Fruit fly (Drosophila melanogaster) whole organism, embryonic: ENCODE data around the gene CG11560.
A peak's percentile ranks its signal among the peaks of the same experiment; 100 is the strongest.

Experiments
- Abd-B ChIP-seq: fragments of 200-800 bp; sonication (Bioruptor generic); optimal IDR thresholded peaks from 2 replicates; lab custom pipeline; 2018; ENCODE audit warnings: missing biosample characterization, mild to moderate bottlenecking, missing genetic modification characterization, moderate library complexity
- Ada2b ChIP-seq: fragments of 200-800 bp; sonication (Bioruptor generic); IDR thresholded peaks from 2 replicates; pipeline ENCODE4 v1.3.6; 2022; ENCODE audit warnings: missing biosample characterization, missing genetic modification characterization
- Awh ChIP-seq: fragments of 200-800 bp; sonication (Bioruptor generic); IDR thresholded peaks from 2 replicates; pipeline ENCODE4, ENCODE4 v1.3.6; 2022; ENCODE audit warnings: missing biosample characterization, missing genetic modification characterization
- B-H1 ChIP-seq: fragments of 200-800 bp; sonication (Bioruptor generic); IDR thresholded peaks from 3 replicates; pipeline ENCODE4 v1.3.6; 2022; ENCODE audit warnings: missing biosample characterization, missing genetic modification characterization
- B-H2 ChIP-seq: fragments of 200-800 bp; sonication (Bioruptor generic); optimal IDR thresholded peaks from 2 replicates; lab custom pipeline; 2018; ENCODE audit warnings: missing biosample characterization, mild to moderate bottlenecking, missing genetic modification characterization
- CG10274 ChIP-seq: fragments of 200-800 bp; sonication (Bioruptor generic); optimal IDR thresholded peaks from 3 replicates; lab custom pipeline; 2017; ENCODE audit warnings: missing biosample characterization, mild to moderate bottlenecking, missing genetic modification characterization
- CG12659 ChIP-seq: fragments of 200-800 bp; sonication (Bioruptor generic); optimal IDR thresholded peaks from 3 replicates; lab custom pipeline; 2017; ENCODE audit warnings: mild to moderate bottlenecking, missing biosample characterization, missing genetic modification reagents, missing genetic modification characterization
- CG12942 ChIP-seq: fragments of 200-800 bp; sonication (Bioruptor generic); optimal IDR thresholded peaks from 3 replicates; lab custom pipeline; 2016; ENCODE audit warnings: missing biosample characterization, missing genetic modification characterization
- CG13287 ChIP-seq: fragments of 200-800 bp; sonication (Bioruptor generic); IDR thresholded peaks from 2 replicates; pipeline ENCODE4 v1.3.6; 2022; ENCODE audit warnings: missing biosample characterization, missing genetic modification characterization; ENCODE audit not compliant: partially characterized antibody
- CG15479 ChIP-seq: fragments of 200-800 bp; sonication (Bioruptor generic); optimal IDR thresholded peaks from 3 replicates; lab custom pipeline; 2019; ENCODE audit warnings: missing biosample characterization, mild to moderate bottlenecking, missing genetic modification characterization, moderate library complexity
- CG16815 ChIP-seq: fragments of 200-800 bp; sonication (Bioruptor generic); optimal IDR thresholded peaks from 3 replicates; lab custom pipeline; 2017; ENCODE audit warnings: missing biosample characterization, mild to moderate bottlenecking, missing genetic modification characterization
- CG17186 ChIP-seq: fragments of 200-800 bp; sonication (Bioruptor generic); optimal IDR thresholded peaks from 3 replicates; lab custom pipeline; 2017; ENCODE audit warnings: missing biosample characterization, missing genetic modification reagents, missing genetic modification characterization
- CG18011 ChIP-seq: fragments of 200-800 bp; sonication (Bioruptor generic); optimal IDR thresholded peaks from 2 replicates; lab custom pipeline; 2017; ENCODE audit warnings: missing biosample characterization, missing genetic modification characterization, mild to moderate bottlenecking, moderate library complexity, missing genotype
- CG18476 ChIP-seq: fragments of 200-800 bp; sonication (Bioruptor generic); optimal IDR thresholded peaks from 2 replicates; lab custom pipeline; 2016; ENCODE audit warnings: missing biosample characterization, mild to moderate bottlenecking, missing genetic modification characterization
- CG2712 ChIP-seq: fragments of 200-800 bp; optimal IDR thresholded peaks from 3 replicates; lab custom pipeline; 2019; ENCODE audit warnings: missing biosample characterization, mild to moderate bottlenecking, missing genetic modification characterization, moderate library complexity
- CG31365 ChIP-seq: fragments of 200-800 bp; sonication (Bioruptor generic); optimal IDR thresholded peaks from 2 replicates; lab custom pipeline; 2018; ENCODE audit warnings: missing biosample characterization, mild to moderate bottlenecking, missing genetic modification characterization
- CG3407 ChIP-seq: fragments of 200-800 bp; sonication (Bioruptor generic); optimal IDR thresholded peaks from 2 replicates; lab custom pipeline; 2018; ENCODE audit warnings: missing biosample characterization, mild to moderate bottlenecking, missing genetic modification characterization
- CG34376 ChIP-seq: fragments of 200-800 bp; sonication (Bioruptor generic); optimal IDR thresholded peaks from 2 replicates; lab custom pipeline; 2018; ENCODE audit warnings: missing biosample characterization, mild to moderate bottlenecking, missing genetic modification characterization
- CG3726 ChIP-seq: fragments of 200-800 bp; sonication (Bioruptor generic); IDR thresholded peaks from 3 replicates; pipeline ENCODE4, ENCODE4 v1.3.6; 2022; ENCODE audit warnings: missing biosample characterization, missing genetic modification characterization
- CG6272 ChIP-seq: fragments of 200-800 bp; sonication (Bioruptor generic); IDR thresholded peaks from 2 replicates; pipeline ENCODE4 v1.3.6; 2022; ENCODE audit warnings: missing biosample characterization, missing genetic modification characterization
- D19B ChIP-seq: fragments of 200-800 bp; sonication (Bioruptor generic); optimal IDR thresholded peaks from 2 replicates; lab custom pipeline; 2017; ENCODE audit warnings: missing biosample characterization, mild to moderate bottlenecking, missing genetic modification characterization
- Dad ChIP-seq: fragments of 200-800 bp; sonication (Bioruptor generic); optimal IDR thresholded peaks from 3 replicates; lab custom pipeline; 2016; ENCODE audit warnings: missing biosample characterization, missing genetic modification characterization
- Dll ChIP-seq: fragments of 200-800 bp; sonication (Bioruptor generic); IDR thresholded peaks from 4 replicates; pipeline ENCODE4 v1.3.6; 2022; ENCODE audit warnings: missing biosample characterization, missing genetic modification characterization; ENCODE audit not compliant: partially characterized antibody
- Dp ChIP-seq: fragments of 200-800 bp; sonication (Bioruptor generic); optimal IDR thresholded peaks from 2 replicates; lab custom pipeline; 2018; ENCODE audit warnings: missing biosample characterization, mild to moderate bottlenecking, missing genetic modification characterization, moderate library complexity
- E2f1 ChIP-seq: fragments of 200-800 bp; sonication (Bioruptor generic); IDR thresholded peaks from 2 replicates; pipeline ENCODE4 v1.3.6; 2022; ENCODE audit warnings: missing biosample characterization, missing genetic modification characterization
- Fer2 ChIP-seq: fragments of 200-800 bp; sonication (Bioruptor generic); optimal IDR thresholded peaks from 2 replicates; lab custom pipeline; 2018; ENCODE audit warnings: missing biosample characterization, mild to moderate bottlenecking, missing genetic modification characterization, moderate library complexity
- HLH4C ChIP-seq: fragments of 200-800 bp; sonication (Bioruptor generic); IDR thresholded peaks from 3 replicates; pipeline ENCODE4 v1.3.6; 2022; ENCODE audit warnings: missing biosample characterization, missing genetic modification characterization; ENCODE audit not compliant: partially characterized antibody
- Hand ChIP-seq: fragments of 200-800 bp; sonication (Bioruptor generic); optimal IDR thresholded peaks from 2 replicates; lab custom pipeline; 2017; ENCODE audit warnings: mild to moderate bottlenecking, missing biosample characterization, missing genetic modification reagents, missing genetic modification characterization
- Lhr ChIP-seq: fragments of 200-800 bp; sonication (Bioruptor generic); optimal IDR thresholded peaks from 3 replicates; lab custom pipeline; 2017; ENCODE audit warnings: mild to moderate bottlenecking, missing biosample characterization, missing genetic modification reagents, missing genetic modification characterization
- Poxn ChIP-seq: fragments of 200-800 bp; sonication (Bioruptor generic); IDR thresholded peaks from 2 replicates; pipeline ENCODE4 v1.3.6; 2022; ENCODE audit warnings: missing biosample characterization, missing genetic modification characterization
- Rx ChIP-seq: fragments of 200-800 bp; sonication (Bioruptor generic); IDR thresholded peaks from 2 replicates; pipeline ENCODE4 v1.3.6; 2022; ENCODE audit warnings: missing biosample characterization, missing genetic modification characterization
- ab ChIP-seq: fragments of 200-800 bp; sonication (Bioruptor generic); optimal IDR thresholded peaks from 2 replicates; lab custom pipeline; 2016; ENCODE audit warnings: missing biosample characterization, missing genetic modification characterization
- az2 ChIP-seq: fragments of 200-800 bp; sonication (Bioruptor generic); optimal IDR thresholded peaks from 3 replicates; lab custom pipeline; 2016; ENCODE audit warnings: missing biosample characterization, missing genetic modification characterization
- chif ChIP-seq, 2 experiments: fragments of 200-800 bp; sonication (Bioruptor generic); optimal IDR thresholded peaks; 3 replicates each; lab custom pipeline; 2016; ENCODE audit warnings: missing biosample characterization in 2 of 2, missing genetic modification characterization in 2 of 2
- dmrt11E ChIP-seq: fragments of 200-800 bp; sonication (Bioruptor generic); optimal IDR thresholded peaks from 3 replicates; lab custom pipeline; 2018; ENCODE audit warnings: missing biosample characterization, mild to moderate bottlenecking, missing genetic modification characterization, moderate library complexity
- en ChIP-seq: fragments of 200-800 bp; sonication (Bioruptor generic); optimal IDR thresholded peaks from 2 replicates; lab custom pipeline; 2016; ENCODE audit warnings: missing biosample characterization, missing genetic modification characterization
- fru ChIP-seq: fragments of >200 bp; optimal IDR thresholded peaks from 2 replicates; lab custom pipeline; 2017
- grn ChIP-seq: fragments of 200-800 bp; sonication (Bioruptor generic); optimal IDR thresholded peaks from 3 replicates; lab custom pipeline; 2017; ENCODE audit warnings: missing biosample characterization, missing genetic modification characterization
- lmd ChIP-seq: fragments of 200-800 bp; sonication (Bioruptor generic); IDR thresholded peaks from 2 replicates; pipeline ENCODE4 v1.3.6; 2022; ENCODE audit warnings: missing biosample characterization, missing genetic modification characterization
- lov ChIP-seq, 2 experiments: fragments of 200-800 bp in 1 of 2; fragments of >200 bp in 1 of 2; sonication (Bioruptor generic) in 1 of 2; IDR thresholded peaks in 1 of 2; optimal IDR thresholded peaks in 1 of 2; 2 replicates in 1 of 2; 3 replicates in 1 of 2; pipeline versions ENCODE4 v1.3.6 to Lab custom; 2017 to 2022; ENCODE audit warnings: missing biosample characterization in 1 of 2, missing genetic modification characterization in 1 of 2
- maf-S ChIP-seq: fragments of 200-800 bp; sonication (Bioruptor generic); optimal IDR thresholded peaks from 2 replicates; lab custom pipeline; 2016; ENCODE audit warnings: missing biosample characterization, missing genetic modification characterization
- org-1 ChIP-seq: fragments of 200-800 bp; sonication (Bioruptor generic); optimal IDR thresholded peaks from 2 replicates; lab custom pipeline; 2017; ENCODE audit warnings: missing biosample characterization, missing genetic modification characterization
- peb ChIP-seq: fragments of 200-800 bp; sonication (Bioruptor generic); IDR thresholded peaks from 2 replicates; pipeline ENCODE4 v1.3.6; 2022; ENCODE audit warnings: missing biosample characterization, missing genetic modification characterization
- pros ChIP-seq: fragments of 200-800 bp; sonication (Bioruptor generic); optimal IDR thresholded peaks from 3 replicates; lab custom pipeline; 2019; ENCODE audit warnings: missing biosample characterization, mild to moderate bottlenecking, missing genetic modification characterization, moderate library complexity
- schlank ChIP-seq: fragments of 200-800 bp; sonication (Bioruptor generic); optimal IDR thresholded peaks from 2 replicates; lab custom pipeline; 2018; ENCODE audit warnings: missing biosample characterization, mild to moderate bottlenecking, missing genetic modification characterization
- sisA ChIP-seq: fragments of 200-800 bp; sonication (Bioruptor generic); IDR thresholded peaks from 2 replicates; pipeline ENCODE4 v1.3.6; 2022; ENCODE audit warnings: missing biosample characterization, missing genetic modification characterization
- stwl ChIP-seq: fragments of 200-800 bp; sonication (Bioruptor generic); optimal IDR thresholded peaks from 3 replicates; lab custom pipeline; 2018; ENCODE audit warnings: missing biosample characterization, mild to moderate bottlenecking, missing genetic modification characterization, moderate library complexity
- tin ChIP-seq: fragments of 200-800 bp; sonication (Bioruptor generic); optimal IDR thresholded peaks from 3 replicates; lab custom pipeline; 2016; ENCODE audit warnings: missing biosample characterization, missing genetic modification characterization
- wor ChIP-seq: fragments of 200-800 bp; sonication (Bioruptor generic); IDR thresholded peaks from 2 replicates; pipeline ENCODE4 v1.3.6; 2022; ENCODE audit warnings: missing biosample characterization, missing genetic modification characterization
- zen2 ChIP-seq: fragments of 200-800 bp; sonication (Bioruptor generic); IDR thresholded peaks from 3 replicates; pipeline ENCODE4 v1.3.6; 2022; ENCODE audit warnings: missing biosample characterization, missing genetic modification characterization; ENCODE audit not compliant: partially characterized antibody

The CG11560 gene

dm6 chr3L:12078551-12079318, 41.1 kb upstream of the CG11560 start (continued):
- TF ChIP-seq CG10274 (GFP tag; lab: Kevin White, UChicago) = no peak
- TF ChIP-seq pros (GFP tag; lab: Kevin White, UChicago) = peak; percentile 89
- no peak for TF ChIP-seq Ada2b
- TF ChIP-seq CG12659 = peak; percentile 18
- peak; percentile 14 for TF ChIP-seq CG15479
- no peak for TF ChIP-seq en (GFP tag; lab: Kevin White, UChicago)
- no peak for TF ChIP-seq stwl
- no peak for TF ChIP-seq CG31365
- TF ChIP-seq maf-S (GFP tag; lab: Kevin White, UChicago) = no peak
- no peak for TF ChIP-seq CG17186 (GFP tag; lab: Kevin White, UChicago)
- no peak for TF ChIP-seq ab
- no peak for TF ChIP-seq CG18011
- TF ChIP-seq fru (lab: Kevin White, UChicago) = no peak
- no peak for TF ChIP-seq CG16815 (GFP tag; lab: Kevin White, UChicago)
- TF ChIP-seq wor (GFP tag; lab: Robert Waterston, UW) = no peak
- TF ChIP-seq Fer2 = no peak
- no peak for TF ChIP-seq B-H2 (GFP tag; lab: Kevin White, UChicago)
- TF ChIP-seq schlank (tag; lab: Kevin White, UChicago) = no peak
- TF ChIP-seq CG13287 (GFP tag; lab: Robert Waterston, UW) = no peak
- peak; percentile 39 for TF ChIP-seq grn
- TF ChIP-seq CG34376 (GFP tag; lab: Kevin White, UChicago) = peak; percentile 41
- no peak for TF ChIP-seq zen2 (GFP tag; lab: Robert Waterston, UW)
- no peak for TF ChIP-seq Dad (GFP tag; lab: Kevin White, UChicago)
- TF ChIP-seq Awh (GFP tag; lab: Robert Waterston, UW) = 0 out of 2 replicates have a peak, but pooled peaks have one; percentile 39
- peak; percentile 38 for TF ChIP-seq dmrt11E (tag; lab: Kevin White, UChicago)
- TF ChIP-seq Lhr (GFP tag; lab: Kevin White, UChicago) = no peak
- no peak for TF ChIP-seq org-1 (GFP tag; lab: Kevin White, UChicago)
- TF ChIP-seq lov (optimal IDR thresholded peaks at IDR 0.05; lab: Kevin White, UChicago) = no peak
- TF ChIP-seq lov (GFP tag; IDR thresholded peaks at IDR 0.05; lab: Robert Waterston, UW) = no peak
- no peak for TF ChIP-seq Dp
- TF ChIP-seq Poxn (GFP tag; lab: Robert Waterston, UW) = no peak
- no peak for TF ChIP-seq tin (GFP tag; lab: Kevin White, UChicago)
- no peak for TF ChIP-seq az2 (GFP tag; lab: Kevin White, UChicago)
- no peak for TF ChIP-seq CG3407 (GFP tag; lab: Kevin White, UChicago)
- TF ChIP-seq sisA (GFP tag; lab: Robert Waterston, UW) = no peak
- no peak for TF ChIP-seq Dll (GFP tag; lab: Robert Waterston, UW)
- no peak for TF ChIP-seq CG12942 (GFP tag; lab: Kevin White, UChicago)
- peak; percentile 26 for TF ChIP-seq CG2712 (tag; lab: Kevin White, UChicago)
- no peak for TF ChIP-seq B-H1 (GFP tag; lab: Robert Waterston, UW)
- no peak for TF ChIP-seq E2f1
- no peak for TF ChIP-seq CG18476 (GFP tag; lab: Kevin White, UChicago)
- no peak for TF ChIP-seq CG3726 (GFP tag; lab: Robert Waterston, UW)
- no peak for TF ChIP-seq peb
- no peak for TF ChIP-seq Hand (GFP tag; lab: Kevin White, UChicago)
- TF ChIP-seq lmd = no peak
- TF ChIP-seq chif (GFP tag; optimal IDR thresholded peaks at IDR 0.05; lab: Kevin White, UChicago) = no peak
- no peak for TF ChIP-seq Abd-B (GFP tag; lab: Kevin White, UChicago)
- no peak for TF ChIP-seq HLH4C
- TF ChIP-seq D19B (GFP tag; lab: Kevin White, UChicago) = no peak
- TF ChIP-seq CG6272 (GFP tag; lab: Robert Waterston, UW) = no peak
- TF ChIP-seq Rx = no peak
